Comparison of ENCODE assay signal across 6 fruit fly cellular contexts in the genomic region with DNA sequence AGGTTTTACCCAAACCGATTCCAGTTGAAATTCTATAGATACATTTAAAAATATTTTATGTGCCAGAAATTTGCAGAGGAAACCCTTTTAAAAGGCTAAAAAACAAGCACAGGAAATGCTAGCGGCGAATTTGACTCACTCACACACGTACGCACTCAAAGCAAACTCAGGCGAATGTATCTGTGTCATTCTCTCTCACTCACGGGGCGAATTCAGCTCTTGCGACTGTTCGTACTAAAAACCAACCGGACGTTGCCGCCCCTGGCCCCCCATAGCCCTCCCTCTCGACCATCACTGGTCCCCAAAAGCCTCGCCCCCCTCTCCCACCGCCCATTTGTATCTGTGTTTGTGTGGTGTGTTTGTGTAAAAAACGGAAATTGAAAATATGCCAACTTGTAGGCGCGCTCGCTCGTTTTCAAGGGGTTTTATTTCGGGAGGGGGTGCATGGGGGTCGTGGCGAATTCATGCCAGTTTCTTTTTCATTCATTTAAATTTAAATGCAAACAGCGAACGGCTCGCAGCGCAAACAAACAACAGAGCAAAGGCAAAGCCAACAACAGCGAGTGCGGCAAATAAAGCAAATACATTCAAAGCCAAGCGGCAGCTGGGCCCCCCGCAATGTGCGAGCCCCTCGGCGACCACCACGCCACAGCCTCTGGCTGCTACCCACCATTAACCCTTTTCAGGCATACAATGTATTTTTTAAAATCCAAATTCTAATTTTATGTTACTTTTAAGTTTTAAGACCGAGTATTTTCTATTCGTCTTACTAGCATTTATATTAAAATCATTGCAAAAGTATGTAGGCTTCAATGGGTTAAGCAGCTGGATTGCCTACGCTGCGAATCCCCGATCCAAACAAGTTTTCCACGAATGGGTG.
TF ChIP-seq lines count a peak whose summit lies in the region.

No protein-coding gene starts in this region.

- TF ChIP-seq CTCF in whole organism, embryonic (GFP tag; optimal IDR thresholded peaks at IDR 0.05; lab: Kevin White, UChicago): peak; percentile 5

TF ChIP-seq in whole organism, 6 proteins besides CTCF, POLR2A, EP300 and RAD21:
- TF ChIP-seq usp (GFP tag; optimal IDR thresholded peaks at IDR 0.05; lab: Kevin White, UChicago): no peak
- no peak for TF ChIP-seq psq (optimal IDR thresholded peaks at IDR 0.05; lab: Kevin White, UChicago)
- TF ChIP-seq Dll (optimal IDR thresholded peaks at IDR 0.05; lab: Kevin White, UChicago): peak; percentile 58
- peak in 1 of 2 experiments; percentile 39 for TF ChIP-seq EcR (GFP tag; optimal IDR thresholded peaks at IDR 0.05; lab: Kevin White, UChicago)

TF ChIP-seq in whole organism, adult, 20 proteins besides CTCF, POLR2A, EP300 and RAD21 (continues in another document):
- TF ChIP-seq Clk (GFP tag; optimal IDR thresholded peaks at IDR 0.05; lab: Kevin White, UChicago) (peak; percentile 17), CG1620 (GFP tag; optimal IDR thresholded peaks at IDR 0.05; lab: Kevin White, UChicago) (no peak), kay (GFP tag; lab: Kevin White, UChicago; ENCODE audit: borderline replicate concordance) (no peak), CG5204 (GFP tag; optimal IDR thresholded peaks at IDR 0.05; lab: Kevin White, UChicago) (peak; percentile 71), CG11617 (GFP tag; optimal IDR thresholded peaks at IDR 0.05; lab: Kevin White, UChicago) (peak; percentile 81), toe (GFP tag; optimal IDR thresholded peaks at IDR 0.05; lab: Kevin White, UChicago) (peak; percentile 22), ovo (GFP tag; optimal IDR thresholded peaks at IDR 0.05; lab: Kevin White, UChicago) (peak; percentile 79), CG7101 (tag; optimal IDR thresholded peaks at IDR 0.05; lab: Kevin White, UChicago) (peak; percentile 65), bab1 (GFP tag; optimal IDR thresholded peaks at IDR 0.05; lab: Kevin White, UChicago) (no peak), cnc (optimal IDR thresholded peaks at IDR 0.05; lab: Kevin White, UChicago) (no peak), CG7045 (GFP tag; optimal IDR thresholded peaks at IDR 0.05; lab: Kevin White, UChicago) (peak; percentile 72), Hr96 (GFP tag; optimal IDR thresholded peaks at IDR 0.05; lab: Kevin White, UChicago) (peak; percentile 10), Mnt (GFP tag; optimal IDR thresholded peaks at IDR 0.05; lab: Kevin White, UChicago) (peak; percentile 48), pad (GFP tag; optimal IDR thresholded peaks at IDR 0.05; lab: Kevin White, UChicago) (peak; percentile 80), tj (GFP tag; optimal IDR thresholded peaks at IDR 0.05; lab: Kevin White, UChicago) (peak; percentile 88)

TF ChIP-seq in whole organism, embryonic, 481 proteins besides CTCF, POLR2A, EP300 and RAD21 (continues in another document):
- TF ChIP-seq Dad (GFP tag; optimal IDR thresholded peaks at IDR 0.05; lab: Kevin White, UChicago): peak; percentile 69
- peak; percentile 81 for TF ChIP-seq Sox102F (GFP tag; optimal IDR thresholded peaks at IDR 0.05; lab: Kevin White, UChicago)
- TF ChIP-seq wek (GFP tag; optimal IDR thresholded peaks at IDR 0.05; lab: Kevin White, UChicago): peak; percentile 35
- peak; percentile 68; the same call in 1 of the 2 replicates for TF ChIP-seq sisA (GFP tag; IDR thresholded peaks at IDR 0.05; lab: Robert Waterston, UW)
- peak; percentile 72 for TF ChIP-seq CG5180 (GFP tag; optimal IDR thresholded peaks at IDR 0.05; lab: Kevin White, UChicago)
- peak; percentile 85 for TF ChIP-seq E2f1 (GFP tag; IDR thresholded peaks at IDR 0.05; lab: Robert Waterston, UW)
- TF ChIP-seq Fer2 (tag; optimal IDR thresholded peaks at IDR 0.05; lab: Kevin White, UChicago): peak; percentile 68
- peak in 1 of 2 experiments; percentile 20 for TF ChIP-seq insv (GFP tag; optimal IDR thresholded peaks at IDR 0.05; lab: Kevin White, UChicago)
- TF ChIP-seq chinmo (GFP tag; IDR thresholded peaks at IDR 0.05; lab: Robert Waterston, UW; ENCODE audit: partially characterized antibody): peak; percentile 99
- TF ChIP-seq CG15073 (GFP tag; optimal IDR thresholded peaks at IDR 0.05; lab: Kevin White, UChicago): no peak
- peak; percentile 48 for TF ChIP-seq CG17385 (GFP tag; optimal IDR thresholded peaks at IDR 0.05; lab: Kevin White, UChicago)
- peak; percentile 87 for TF ChIP-seq Ptx1 (GFP tag; IDR thresholded peaks at IDR 0.05; lab: Robert Waterston, UW)
- TF ChIP-seq CG15479 (GFP tag; optimal IDR thresholded peaks at IDR 0.05; lab: Kevin White, UChicago): no peak
- peak; percentile 52 for TF ChIP-seq CG8281 (tag; optimal IDR thresholded peaks at IDR 0.05; lab: Kevin White, UChicago)
- TF ChIP-seq yki (optimal IDR thresholded peaks at IDR 0.05; lab: Kevin White, UChicago): no peak

TF ChIP-seq in whole organism, prepupa, 60 proteins besides CTCF, POLR2A, EP300 and RAD21 (continues in another document):
- TF ChIP-seq OdsH (GFP tag; optimal IDR thresholded peaks at IDR 0.05; lab: Kevin White, UChicago) (peak; percentile 84), CG9139 (GFP tag; optimal IDR thresholded peaks at IDR 0.05; lab: Kevin White, UChicago) (peak; percentile 70), Lpt (GFP tag; optimal IDR thresholded peaks at IDR 0.05; lab: Kevin White, UChicago) (peak; percentile 86), fd59A (GFP tag; optimal IDR thresholded peaks at IDR 0.05; lab: Kevin White, UChicago) (peak; percentile 65), CG3919 (GFP tag; optimal IDR thresholded peaks at IDR 0.05; lab: Kevin White, UChicago) (peak; percentile 83), Blimp-1 (GFP tag; optimal IDR thresholded peaks at IDR 0.05; lab: Kevin White, UChicago) (peak; percentile 15), CG31627 (GFP tag; optimal IDR thresholded peaks at IDR 0.05; lab: Kevin White, UChicago) (peak; percentile 64), Smox (GFP tag; optimal IDR thresholded peaks at IDR 0.05; lab: Kevin White, UChicago) (peak; percentile 63), fkh (GFP tag; optimal IDR thresholded peaks at IDR 0.05; lab: Kevin White, UChicago) (peak; percentile 97), CG6854 (GFP tag; optimal IDR thresholded peaks at IDR 0.05; lab: Kevin White, UChicago) (peak; percentile 88), CG11902 (GFP tag; optimal IDR thresholded peaks at IDR 0.05; lab: Kevin White, UChicago) (no peak), svp (GFP tag; lab: Kevin White, UChicago) (peak; percentile 82), salr (GFP tag; optimal IDR thresholded peaks at IDR 0.05; lab: Kevin White, UChicago) (peak; percentile 63 to 88), Hr38 (GFP tag; optimal IDR thresholded peaks at IDR 0.05; lab: Kevin White, UChicago) (peak; percentile 71), Ets96B (tag; optimal IDR thresholded peaks at IDR 0.05; lab: Kevin White, UChicago) (peak; percentile 76), CG6792 (GFP tag; optimal IDR thresholded peaks at IDR 0.05; lab: Kevin White, UChicago) (peak; percentile 9)

TF ChIP-seq in whole organism, pupa, 21 proteins besides CTCF, POLR2A, EP300 and RAD21 (continues in another document):
- TF ChIP-seq CG32121 (GFP tag; IDR thresholded peaks at IDR 0.05; lab: Robert Waterston, UW): peak; percentile 99
- TF ChIP-seq CG14655 (GFP tag; optimal IDR thresholded peaks at IDR 0.05; lab: Kevin White, UChicago): peak; percentile 98
- TF ChIP-seq fd96Ca (GFP tag; IDR thresholded peaks at IDR 0.05; lab: Robert Waterston, UW): peak; percentile 98
- peak; percentile 71 for TF ChIP-seq CG15710 (tag; optimal IDR thresholded peaks at IDR 0.05; lab: Kevin White, UChicago)
- peak; percentile 84 for TF ChIP-seq CG17806 (tag; optimal IDR thresholded peaks at IDR 0.05; lab: Kevin White, UChicago)
- peak; percentile 84 for TF ChIP-seq CG9948 (tag; optimal IDR thresholded peaks at IDR 0.05; lab: Kevin White, UChicago)
- peak; percentile 71 for TF ChIP-seq EcR (GFP tag; optimal IDR thresholded peaks at IDR 0.05; lab: Kevin White, UChicago)
- TF ChIP-seq Ets98B (GFP tag; IDR thresholded peaks at IDR 0.05; lab: Robert Waterston, UW): peak; percentile 99
- TF ChIP-seq gl (tag; optimal IDR thresholded peaks at IDR 0.05; lab: Kevin White, UChicago): no peak
- TF ChIP-seq rn (GFP tag; IDR thresholded peaks at IDR 0.05; lab: Robert Waterston, UW): peak; percentile 95
- TF ChIP-seq CG12605 (GFP tag; IDR thresholded peaks at IDR 0.05; lab: Robert Waterston, UW): peak; percentile 97
- TF ChIP-seq CG10348 (GFP tag; IDR thresholded peaks at IDR 0.05; lab: Robert Waterston, UW): peak; percentile 89
- peak; percentile 66 for TF ChIP-seq CG8159 (tag; optimal IDR thresholded peaks at IDR 0.05; lab: Kevin White, UChicago)
- TF ChIP-seq CG8301 (tag; optimal IDR thresholded peaks at IDR 0.05; lab: Kevin White, UChicago): peak; percentile 98
- peak; percentile 94 for TF ChIP-seq Pif1A (GFP tag; optimal IDR thresholded peaks at IDR 0.05; lab: Kevin White, UChicago)
- TF ChIP-seq Snoo (tag; optimal IDR thresholded peaks at IDR 0.05; lab: Kevin White, UChicago): peak; percentile 47
- TF ChIP-seq CG13204 (GFP tag; optimal IDR thresholded peaks at IDR 0.05; lab: Kevin White, UChicago): peak; percentile 78

TF ChIP-seq in whole organism, wandering third instar larva, 38 proteins besides CTCF, POLR2A, EP300 and RAD21 (continues in another document):
- TF ChIP-seq sv (GFP tag; optimal IDR thresholded peaks at IDR 0.05; lab: Kevin White, UChicago) (no peak), ey (GFP tag; optimal IDR thresholded peaks at IDR 0.05; lab: Kevin White, UChicago) (peak; percentile 70), Mio (GFP tag; optimal IDR thresholded peaks at IDR 0.05; lab: Kevin White, UChicago) (no peak), OdsH (GFP tag; optimal IDR thresholded peaks at IDR 0.05; lab: Kevin White, UChicago) (peak; percentile 57), pan (optimal IDR thresholded peaks at IDR 0.05; lab: Kevin White, UChicago) (no peak), Dif (GFP tag; optimal IDR thresholded peaks at IDR 0.05; lab: Kevin White, UChicago; ENCODE audit: partially characterized antibody) (peak; percentile 63), fru (GFP tag; optimal IDR thresholded peaks at IDR 0.05; lab: Kevin White, UChicago) (peak; percentile 68), Hnf4 (GFP tag; optimal IDR thresholded peaks at IDR 0.05; lab: Kevin White, UChicago) (peak; percentile 60), Vsx2 (GFP tag; optimal IDR thresholded peaks at IDR 0.05; lab: Kevin White, UChicago; ENCODE audit: partially characterized antibody) (no peak), rgr (GFP tag; optimal IDR thresholded peaks at IDR 0.05; lab: Kevin White, UChicago) (peak; percentile 70), N (GFP tag; optimal IDR thresholded peaks at IDR 0.05; lab: Kevin White, UChicago) (peak; percentile 61), CG9705 (GFP tag; optimal IDR thresholded peaks at IDR 0.05; lab: Kevin White, UChicago) (peak; percentile 81), HLH106 (tag; optimal IDR thresholded peaks at IDR 0.05; lab: Kevin White, UChicago) (peak; percentile 72), Abd-B (GFP tag; optimal IDR thresholded peaks at IDR 0.05; lab: Kevin White, UChicago) (no peak), sage (GFP tag; optimal IDR thresholded peaks at IDR 0.05; lab: Kevin White, UChicago) (no peak), Sp1 (GFP tag; optimal IDR thresholded peaks at IDR 0.05; lab: Kevin White, UChicago) (peak; percentile 78), CG32264 (GFP tag; optimal IDR thresholded peaks at IDR 0.05; lab: Kevin White, UChicago) (peak; percentile 29), Hr83 (GFP tag; optimal IDR thresholded peaks at IDR 0.05; lab: Kevin White, UChicago; ENCODE audit: poor library complexity, severe bottlenecking) (no peak), woc (GFP tag; optimal IDR thresholded peaks at IDR 0.05; lab: Kevin White, UChicago) (peak; percentile 69)
